Worm (Caenorhabditis elegans): ENCODE measurements around the gene acly-1.
A peak's percentile ranks its signal among the peaks of the same experiment; 100 is the strongest.

The acly-1 gene

ce11 chrX:1488775-1489174, 9.4 kb downstream of the acly-1 start:
- 0 out of 2 replicates have a peak, but pooled peaks have one; percentile 5 for TF ChIP-seq nhr-19 (GFP tag; conservative IDR thresholded peaks at IDR 0.05)
- TF ChIP-seq grh-1 (GFP tag; IDR thresholded peaks at IDR 0.05): no peak

DNA sequence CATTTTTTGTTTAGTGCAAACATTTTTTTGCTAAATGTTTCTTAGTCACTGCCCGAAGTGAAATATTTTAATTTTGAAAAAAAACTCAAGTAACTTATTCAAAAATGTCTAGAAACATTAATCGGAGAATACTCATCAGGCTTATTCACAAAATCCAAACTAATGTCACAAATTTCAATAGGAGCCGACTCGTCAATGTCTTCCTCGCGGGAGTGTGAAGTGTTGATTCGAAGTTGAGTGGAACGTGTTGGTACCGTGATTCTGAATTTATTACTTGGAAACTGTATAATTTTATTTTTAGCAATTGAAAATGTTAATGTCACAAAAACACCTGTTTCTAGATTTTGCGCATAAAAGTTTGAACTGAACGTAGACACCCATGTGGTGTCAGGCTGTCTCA, 10.2 kb downstream of the acly-1 start:
- TF ChIP-seq dpl-1 (GFP tag; optimal IDR thresholded peaks at IDR 0.05) (no peak), ceh-8 (GFP tag; optimal IDR thresholded peaks at IDR 0.05) (no peak), mab-9 (GFP tag; IDR thresholded peaks at IDR 0.05) (no peak), lin-14 (GFP tag; optimal IDR thresholded peaks at IDR 0.05) (no peak), nhr-11 (tag; optimal IDR thresholded peaks at IDR 0.05) (no peak), efl-3 (GFP tag; optimal IDR thresholded peaks at IDR 0.05) (no peak), fkh-8 (tag; optimal IDR thresholded peaks at IDR 0.05) (no peak), aha-1 (tag; optimal IDR thresholded peaks at IDR 0.05) (no peak), efl-1 (optimal IDR thresholded peaks at IDR 0.05) (no peak), efl-1 (GFP tag; optimal IDR thresholded peaks at IDR 0.05 in 1 of 2) (no peak), swsn-7 (tag; optimal IDR thresholded peaks at IDR 0.05) (no peak), unc-30 (tag; optimal IDR thresholded peaks at IDR 0.05) (no peak), lin-39 (tag; optimal IDR thresholded peaks at IDR 0.05) (no peak), mep-1 (tag; optimal IDR thresholded peaks at IDR 0.05) (no peak), ama-1 (optimal IDR thresholded peaks at IDR 0.05) (no peak), fos-1 (tag; optimal IDR thresholded peaks at IDR 0.05) (no peak)

ce11 chrX:1491036-1491435, 11.7 kb downstream of the acly-1 start:
- TF ChIP-seq lin-13 (GFP tag; optimal IDR thresholded peaks at IDR 0.05): no peak
- TF ChIP-seq ceh-63 (GFP tag; optimal IDR thresholded peaks at IDR 0.05): no peak
- TF ChIP-seq C34B4.2 (tag; optimal IDR thresholded peaks at IDR 0.05): no peak
- TF ChIP-seq lir-3 (tag; optimal IDR thresholded peaks at IDR 0.05; ENCODE audit: poor library complexity): no peak
- no peak for TF ChIP-seq nhr-19 (GFP tag; conservative IDR thresholded peaks at IDR 0.05)
- TF ChIP-seq efl-1 (optimal IDR thresholded peaks at IDR 0.05): no peak
- no peak for TF ChIP-seq efl-1 (GFP tag; optimal IDR thresholded peaks at IDR 0.05 in 1 of 2)
- no peak for TF ChIP-seq fkh-10 (GFP tag; optimal IDR thresholded peaks at IDR 0.05)
- no peak for TF ChIP-seq ztf-11 (tag; optimal IDR thresholded peaks at IDR 0.05)
- TF ChIP-seq vab-15 (tag; optimal IDR thresholded peaks at IDR 0.05): no peak
- TF ChIP-seq hpl-2 (GFP tag; optimal IDR thresholded peaks at IDR 0.05): no peak
- TF ChIP-seq nhr-47 (tag; optimal IDR thresholded peaks at IDR 0.05): no peak
- no peak for TF ChIP-seq ceh-90 (tag; optimal IDR thresholded peaks at IDR 0.05)
- TF ChIP-seq unc-130 (tag; optimal IDR thresholded peaks at IDR 0.05): no peak
- no peak for TF ChIP-seq ceh-82 (tag; optimal IDR thresholded peaks at IDR 0.05)
- TF ChIP-seq ces-1 (GFP tag; optimal IDR thresholded peaks at IDR 0.05): no peak
- TF ChIP-seq mef-2 (tag; optimal IDR thresholded peaks at IDR 0.05): no peak
- no peak for TF ChIP-seq mab-9 (GFP tag; IDR thresholded peaks at IDR 0.05)
- no peak for TF ChIP-seq xbp-1 (tag; optimal IDR thresholded peaks at IDR 0.05)

DNA sequence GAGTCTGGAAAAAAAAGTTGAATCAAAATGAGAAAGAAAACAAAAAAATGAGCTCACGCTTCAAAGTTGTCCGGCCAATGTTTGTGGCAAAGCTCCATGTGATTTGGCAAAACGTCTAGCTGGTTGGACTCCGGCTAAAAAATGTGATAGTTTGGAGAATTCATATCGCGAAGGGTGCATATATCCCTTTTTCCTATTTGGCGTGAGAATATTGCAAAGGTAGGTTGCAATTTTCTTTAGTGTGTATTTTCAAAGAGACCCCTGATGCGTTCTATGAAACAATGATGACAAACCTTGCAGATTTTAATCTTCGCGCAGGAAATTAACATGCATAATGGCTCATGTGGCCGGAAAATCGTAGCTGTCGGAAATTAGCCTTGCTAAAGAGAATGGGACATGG, 12.8 kb downstream of the acly-1 start:
- TF ChIP-seq nhr-90 (tag; optimal IDR thresholded peaks at IDR 0.05; ENCODE audit: poor library complexity) (peak; percentile 39), rnt-1 (tag; optimal IDR thresholded peaks at IDR 0.05) (peak; percentile 13), ets-5 (GFP tag; IDR thresholded peaks at IDR 0.05) (no peak), ceh-82 (tag; optimal IDR thresholded peaks at IDR 0.05) (peak in 1 of 3 experiments; percentile 3), irx-1 (tag; optimal IDR thresholded peaks at IDR 0.05) (peak; percentile 3), nhr-47 (tag; optimal IDR thresholded peaks at IDR 0.05) (peak; percentile 58), lin-35 (GFP tag; optimal IDR thresholded peaks at IDR 0.05) (peak in 1 of 2 experiments; percentile 4), efl-1 (optimal IDR thresholded peaks at IDR 0.05) (no peak), efl-1 (GFP tag; optimal IDR thresholded peaks at IDR 0.05 in 1 of 2) (peak in 1 of 2 experiments; percentile 27), nhr-85 (tag) (no peak), unc-86 (tag; optimal IDR thresholded peaks at IDR 0.05) (no peak), snu-23 (GFP tag; optimal IDR thresholded peaks at IDR 0.05) (peak; percentile 51), skn-1 (tag; optimal IDR thresholded peaks at IDR 0.05) (peak; percentile 23), jun-1 (tag; optimal IDR thresholded peaks at IDR 0.05) (peak; percentile 17), nhr-71 (tag; optimal IDR thresholded peaks at IDR 0.05) (peak; percentile 7)
